Worm (Caenorhabditis elegans) whole organism, L2 larva: Measurements from ENCODE around the gene F08B12.11.

Experiments used
- ZK546.5 ChIP-seq: sonication (generic microtip); optimal IDR thresholded peaks from 2 replicates; lab custom pipeline; 2017; ENCODE audit warnings: missing biosample characterization, missing genetic modification characterization
- ama-1 ChIP-seq: fragments of 150-350 bp; optimal IDR thresholded peaks from 2 replicates; lab custom pipeline; 2018; ENCODE audit warnings: inconsistent platforms
- blmp-1 ChIP-seq: sonication (generic microtip); optimal IDR thresholded peaks from 2 replicates; lab custom pipeline; 2017; ENCODE audit warnings: missing genetic modification characterization, mild to moderate bottlenecking, missing compliant biosample characterization, antibody characterized with exemption, moderate library complexity; ENCODE audit not compliant: insufficient read depth
- ceh-82 ChIP-seq: fragments of 150-350 bp; optimal IDR thresholded peaks from 2 replicates; lab custom pipeline; 2014; ENCODE audit warnings: missing biosample characterization, missing genetic modification characterization
- dmd-4 ChIP-seq: sonication (generic microtip); optimal IDR thresholded peaks from 2 replicates; lab custom pipeline; 2017; ENCODE audit warnings: missing biosample characterization, missing genetic modification characterization
- elt-1 ChIP-seq: fragments of 150-350 bp; optimal IDR thresholded peaks from 2 replicates; lab custom pipeline; 2014; ENCODE audit warnings: missing biosample characterization, missing genetic modification characterization
- fos-1 ChIP-seq: fragments of 150-350 bp; optimal IDR thresholded peaks from 2 replicates; lab custom pipeline; 2014; ENCODE audit warnings: missing biosample characterization, missing genetic modification characterization
- lsy-2 ChIP-seq, 2 experiments: fragments of 150-350 bp in 1 of 2; sonication (generic microtip) in 1 of 2; optimal IDR thresholded peaks; 2 replicates each; lab custom pipeline; 2014 to 2017; ENCODE audit warnings: missing biosample characterization in 2 of 2, missing genetic modification characterization in 2 of 2
- nhr-23 ChIP-seq: fragments of 150-350 bp; optimal IDR thresholded peaks from 2 replicates; lab custom pipeline; 2014; ENCODE audit warnings: missing biosample characterization, missing genetic modification reagents, missing genetic modification characterization
- nhr-25 ChIP-seq: fragments of 150-350 bp; sonication (generic microtip); optimal IDR thresholded peaks from 3 replicates; lab custom pipeline; 2014; ENCODE audit warnings: missing biosample characterization, missing genetic modification characterization
- unc-62 ChIP-seq: fragments of 150-350 bp; optimal IDR thresholded peaks from 2 replicates; lab custom pipeline; 2014; ENCODE audit warnings: missing biosample characterization, missing genetic modification reagents, missing genetic modification characterization

ce11 chrX:11411675-11412074 lies 26.8 kb downstream of the F08B12.11 start:
- no peak for TF ChIP-seq ama-1 (lab: Kevin White, UChicago)
- no peak for TF ChIP-seq fos-1 (tag; lab: Kevin White, UChicago)
- TF ChIP-seq nhr-25 (tag; lab: Kevin White, UChicago): no peak
- TF ChIP-seq dmd-4 (tag; lab: Kevin White, UChicago): no peak
- no peak for TF ChIP-seq nhr-23
- TF ChIP-seq elt-1 (tag; lab: Kevin White, UChicago): no peak
- TF ChIP-seq unc-62 (GFP tag; lab: Kevin White, UChicago): no peak
- no peak for TF ChIP-seq ceh-82 (tag; lab: Kevin White, UChicago)
- no peak for TF ChIP-seq ZK546.5 (tag; lab: Kevin White, UChicago)
- TF ChIP-seq blmp-1: no peak
- no peak for TF ChIP-seq lsy-2 (tag; optimal IDR thresholded peaks at IDR 0.05; lab: Kevin White, UChicago)
